Worm (Caenorhabditis elegans): ENCODE data around the gene R160.3.

Gene R160.3

ce11 chrX:4366231-4366630 is at the start of gene R160.3:
Gene R160.3 (minus strand): TSS chrX:4366331.
- no peak for TF ChIP-seq klf-2 (GFP tag; conservative IDR thresholded peaks at IDR 0.05)
- TF ChIP-seq med-1 (GFP tag; optimal IDR thresholded peaks at IDR 0.05; ENCODE audit: insufficient read depth) = no peak
- no peak for TF ChIP-seq ref-1 (GFP tag; conservative IDR thresholded peaks at IDR 0.05)
- no peak for TF ChIP-seq cog-1 (tag; optimal IDR thresholded peaks at IDR 0.05)
- no peak for TF ChIP-seq ztf-29 (GFP tag; IDR thresholded peaks at IDR 0.05)
- no peak for TF ChIP-seq T22C8.4 (GFP tag; IDR thresholded peaks at IDR 0.05)
- TF ChIP-seq tab-1 (GFP tag; IDR thresholded peaks at IDR 0.05) = no peak
- no peak for TF ChIP-seq flt-1 (GFP tag; IDR thresholded peaks at IDR 0.05)
- no peak for TF ChIP-seq ztf-23 (GFP tag; IDR thresholded peaks at IDR 0.05)

DNA sequence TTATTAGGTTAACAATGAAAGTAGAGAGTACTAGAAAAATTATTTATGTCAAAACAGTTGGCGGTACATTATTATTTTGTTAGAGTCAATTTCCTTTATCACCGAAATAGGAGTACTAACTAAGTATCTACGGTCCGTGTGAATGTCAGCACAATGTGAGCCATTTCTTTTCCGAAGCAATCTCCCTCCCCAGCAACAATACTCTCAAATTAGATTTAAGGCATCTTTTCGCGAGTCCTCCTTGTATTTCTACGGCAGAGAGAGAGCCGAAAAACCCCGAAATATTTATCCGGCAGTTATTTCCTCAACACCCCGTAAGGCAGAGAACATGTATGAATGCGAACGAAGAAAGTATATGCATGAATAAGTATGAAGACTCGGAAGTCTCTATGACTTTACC is 49.2 kb upstream of the R160.3 start:
- TF ChIP-seq cog-1 (tag; optimal IDR thresholded peaks at IDR 0.05) (no peak), T22C8.4 (GFP tag; IDR thresholded peaks at IDR 0.05) (no peak), klf-2 (GFP tag; conservative IDR thresholded peaks at IDR 0.05) (no peak), tab-1 (GFP tag; IDR thresholded peaks at IDR 0.05) (no peak), ztf-23 (GFP tag; IDR thresholded peaks at IDR 0.05) (no peak), ref-1 (GFP tag; conservative IDR thresholded peaks at IDR 0.05) (no peak), med-1 (GFP tag; optimal IDR thresholded peaks at IDR 0.05; ENCODE audit: insufficient read depth) (no peak), ztf-29 (GFP tag; IDR thresholded peaks at IDR 0.05) (no peak), flt-1 (GFP tag; IDR thresholded peaks at IDR 0.05) (no peak)

DNA sequence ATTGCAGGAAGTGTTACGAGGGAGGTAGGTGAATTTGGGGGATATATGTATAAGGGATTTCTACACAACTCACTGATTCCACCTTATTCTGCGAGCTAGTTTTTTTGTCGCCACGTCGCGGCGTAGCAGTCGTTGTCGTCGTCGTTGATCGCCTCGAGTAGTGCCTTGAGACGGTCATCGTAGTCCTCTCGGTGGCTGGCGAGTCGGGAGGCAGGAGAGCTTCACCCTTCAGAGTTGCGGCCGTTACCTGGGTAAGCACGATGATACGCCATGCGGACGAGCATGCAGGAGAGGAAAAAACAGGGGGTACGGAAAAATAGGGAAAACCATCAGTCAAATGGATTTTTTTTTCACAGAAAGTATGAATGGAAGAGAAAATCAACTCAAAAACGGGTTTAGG is 47.1 kb upstream of the R160.3 start:
- no peak for TF ChIP-seq klf-2 (GFP tag; conservative IDR thresholded peaks at IDR 0.05)
- no peak for TF ChIP-seq ref-1 (GFP tag; conservative IDR thresholded peaks at IDR 0.05)
- no peak for TF ChIP-seq med-1 (GFP tag; optimal IDR thresholded peaks at IDR 0.05; ENCODE audit: insufficient read depth)
- TF ChIP-seq T22C8.4 (GFP tag; IDR thresholded peaks at IDR 0.05) = no peak
- TF ChIP-seq ztf-29 (GFP tag; IDR thresholded peaks at IDR 0.05) = no peak
- TF ChIP-seq cog-1 (tag; optimal IDR thresholded peaks at IDR 0.05) = no peak
- no peak for TF ChIP-seq ztf-23 (GFP tag; IDR thresholded peaks at IDR 0.05)
- no peak for TF ChIP-seq tab-1 (GFP tag; IDR thresholded peaks at IDR 0.05)
- TF ChIP-seq flt-1 (GFP tag; IDR thresholded peaks at IDR 0.05) = no peak

- TF ChIP-seq cog-1 (tag; optimal IDR thresholded peaks at IDR 0.05) = no peak
- no peak for TF ChIP-seq ref-1 (GFP tag; conservative IDR thresholded peaks at IDR 0.05)
- TF ChIP-seq flt-1 (GFP tag; IDR thresholded peaks at IDR 0.05) = no peak
- TF ChIP-seq med-1 (GFP tag; optimal IDR thresholded peaks at IDR 0.05; ENCODE audit: insufficient read depth) = no peak
These were observed 44.3 kb upstream of the R160.3 start for ce11 chrX:4410280-4410911.

ce11 chrX:4409591-4410279 is 43.6 kb upstream of the R160.3 start:
- no peak for TF ChIP-seq ref-1 (GFP tag; conservative IDR thresholded peaks at IDR 0.05)
- no peak for TF ChIP-seq cog-1 (tag; optimal IDR thresholded peaks at IDR 0.05)
- TF ChIP-seq klf-2 (GFP tag; conservative IDR thresholded peaks at IDR 0.05) = no peak

DNA sequence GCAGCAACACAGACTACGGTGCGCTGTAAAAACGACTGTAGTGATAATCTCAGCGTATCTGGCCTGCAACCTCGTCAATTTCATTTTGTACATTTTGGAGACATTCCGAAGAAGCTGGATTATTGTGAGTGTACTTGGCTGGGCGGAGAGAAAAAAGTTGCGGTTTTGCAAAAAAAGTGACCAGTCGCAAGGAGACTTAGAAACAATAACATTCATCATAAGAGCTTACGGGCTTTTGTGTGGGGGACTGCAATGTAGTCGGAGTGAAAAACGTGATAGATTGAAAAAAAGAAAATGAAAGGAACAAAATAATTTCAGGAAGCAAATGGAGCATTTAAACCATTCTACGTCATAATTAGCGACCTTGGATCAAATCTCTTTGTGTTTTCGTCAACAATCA is 42.3 kb upstream of the R160.3 start:
- TF ChIP-seq klf-2 (GFP tag; conservative IDR thresholded peaks at IDR 0.05) (no peak), T22C8.4 (GFP tag; IDR thresholded peaks at IDR 0.05) (no peak), flt-1 (GFP tag; IDR thresholded peaks at IDR 0.05) (no peak), ztf-23 (GFP tag; IDR thresholded peaks at IDR 0.05) (no peak), ref-1 (GFP tag; conservative IDR thresholded peaks at IDR 0.05) (no peak), ztf-29 (GFP tag; IDR thresholded peaks at IDR 0.05) (no peak), tab-1 (GFP tag; IDR thresholded peaks at IDR 0.05) (no peak)

- TF ChIP-seq T22C8.4 (GFP tag; IDR thresholded peaks at IDR 0.05) (no peak), ref-1 (GFP tag; conservative IDR thresholded peaks at IDR 0.05) (no peak), flt-1 (GFP tag; IDR thresholded peaks at IDR 0.05) (no peak), klf-2 (GFP tag; conservative IDR thresholded peaks at IDR 0.05) (no peak), ztf-29 (GFP tag; IDR thresholded peaks at IDR 0.05) (no peak), tab-1 (GFP tag; IDR thresholded peaks at IDR 0.05) (no peak), med-1 (GFP tag; optimal IDR thresholded peaks at IDR 0.05; ENCODE audit: insufficient read depth) (no peak)
These were observed 38.6 kb upstream of the R160.3 start for ce11 chrX:4404717-4405116.

- TF ChIP-seq flt-1 (GFP tag; IDR thresholded peaks at IDR 0.05) (no peak), klf-2 (GFP tag; conservative IDR thresholded peaks at IDR 0.05) (no peak), ref-1 (GFP tag; conservative IDR thresholded peaks at IDR 0.05) (no peak), cog-1 (tag; optimal IDR thresholded peaks at IDR 0.05) (no peak), ztf-23 (GFP tag; IDR thresholded peaks at IDR 0.05) (no peak), ztf-29 (GFP tag; IDR thresholded peaks at IDR 0.05) (no peak), med-1 (GFP tag; optimal IDR thresholded peaks at IDR 0.05; ENCODE audit: insufficient read depth) (no peak), T22C8.4 (GFP tag; IDR thresholded peaks at IDR 0.05) (no peak), tab-1 (GFP tag; IDR thresholded peaks at IDR 0.05) (no peak)
These were observed 36.7 kb upstream of the R160.3 start, which contains the start of gene D1079.1 for ce11 chrX:4402854-4403253. Gene D1079.1 (plus strand): TSS chrX:4403154.

DNA sequence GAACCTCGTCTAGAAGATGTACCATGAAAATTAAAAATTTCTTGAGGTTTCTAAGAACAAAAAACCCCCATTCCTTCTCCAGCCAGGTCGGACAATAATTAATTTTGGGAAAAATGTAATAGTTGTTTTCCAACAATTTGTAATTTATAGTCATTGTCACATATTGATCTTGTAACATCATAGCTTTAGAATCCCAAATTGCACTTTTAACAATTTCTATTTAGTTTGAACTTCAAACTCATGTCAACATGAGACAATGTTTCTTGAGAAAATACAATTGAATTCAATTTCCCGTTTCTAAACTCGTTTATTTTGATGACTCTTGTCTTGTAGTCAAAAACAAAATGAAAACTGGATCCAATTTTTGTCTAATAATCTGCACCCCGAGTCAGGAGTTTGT is 34.2 kb upstream of the R160.3 start:
- TF ChIP-seq flt-1 (GFP tag; IDR thresholded peaks at IDR 0.05) (no peak), med-1 (GFP tag; optimal IDR thresholded peaks at IDR 0.05; ENCODE audit: insufficient read depth) (no peak), cog-1 (tag; optimal IDR thresholded peaks at IDR 0.05) (no peak), ztf-23 (GFP tag; IDR thresholded peaks at IDR 0.05) (no peak), ref-1 (GFP tag; conservative IDR thresholded peaks at IDR 0.05) (no peak), klf-2 (GFP tag; conservative IDR thresholded peaks at IDR 0.05) (no peak), ztf-29 (GFP tag; IDR thresholded peaks at IDR 0.05) (no peak), T22C8.4 (GFP tag; IDR thresholded peaks at IDR 0.05) (no peak), tab-1 (GFP tag; IDR thresholded peaks at IDR 0.05) (no peak)

ce11 chrX:4397460-4397859 is 31.3 kb upstream of the R160.3 start:
- no peak for TF ChIP-seq tab-1 (GFP tag; IDR thresholded peaks at IDR 0.05)

All from whole organism, midembryonic.